Worm (Caenorhabditis elegans): ENCODE results near the gene kel-3.

- TF ChIP-seq ets-7 (tag; optimal IDR thresholded peaks at IDR 0.05), result no peak
- no peak for TF ChIP-seq ama-1 (optimal IDR thresholded peaks at IDR 0.05)
- TF ChIP-seq aly-1 (tag; optimal IDR thresholded peaks at IDR 0.05), result no peak
- no peak for TF ChIP-seq flt-1 (GFP tag; IDR thresholded peaks at IDR 0.05)
- no peak for TF ChIP-seq B0310.2 (tag; optimal IDR thresholded peaks at IDR 0.05)
- TF ChIP-seq ceh-13 (GFP tag; optimal IDR thresholded peaks at IDR 0.05), result no peak
- no peak for TF ChIP-seq hmbx-1 (tag; optimal IDR thresholded peaks at IDR 0.05)
- TF ChIP-seq tbx-11 (GFP tag; IDR thresholded peaks at IDR 0.05), result no peak
These were observed 53.8 kb downstream of the kel-3 start for ce11 chrIII:13518437-13518836.
